Worm (Caenorhabditis elegans): ENCODE data around the gene R03E9.2.

Gene R03E9.2

DNA sequence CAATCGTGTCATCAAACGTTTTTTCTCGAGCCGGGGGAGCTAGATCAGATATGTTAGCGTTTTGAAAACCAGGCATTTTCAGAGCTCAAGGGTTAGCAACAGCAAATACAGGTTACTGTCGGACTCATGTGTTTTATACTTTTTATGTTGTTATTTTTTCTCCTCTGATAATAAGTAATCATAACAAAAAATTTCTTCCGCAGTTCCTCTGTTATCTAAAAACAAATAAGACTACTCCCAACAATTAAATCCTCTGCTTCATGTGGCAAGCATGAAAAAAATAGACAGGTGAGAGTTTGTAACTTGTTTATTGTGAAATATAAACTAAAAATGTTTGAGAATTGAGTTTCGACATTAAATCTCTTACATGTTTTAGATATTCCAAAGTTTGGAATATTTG is 14.5 kb downstream of the R03E9.2 start, which contains the start of gene smf-2:
smf-2 (minus strand) TSS at position 101 of the 400 bp plus-strand sequence.
- TF ChIP-seq T22C8.4 (GFP tag; IDR thresholded peaks at IDR 0.05) (no peak), ztf-29 (GFP tag; IDR thresholded peaks at IDR 0.05) (no peak), tab-1 (GFP tag; IDR thresholded peaks at IDR 0.05) (no peak), ztf-23 (GFP tag; IDR thresholded peaks at IDR 0.05) (no peak), med-1 (GFP tag; optimal IDR thresholded peaks at IDR 0.05; ENCODE audit: insufficient read depth) (no peak), ref-1 (GFP tag; conservative IDR thresholded peaks at IDR 0.05) (no peak), flt-1 (GFP tag; IDR thresholded peaks at IDR 0.05) (no peak), cog-1 (tag; optimal IDR thresholded peaks at IDR 0.05) (no peak)

DNA sequence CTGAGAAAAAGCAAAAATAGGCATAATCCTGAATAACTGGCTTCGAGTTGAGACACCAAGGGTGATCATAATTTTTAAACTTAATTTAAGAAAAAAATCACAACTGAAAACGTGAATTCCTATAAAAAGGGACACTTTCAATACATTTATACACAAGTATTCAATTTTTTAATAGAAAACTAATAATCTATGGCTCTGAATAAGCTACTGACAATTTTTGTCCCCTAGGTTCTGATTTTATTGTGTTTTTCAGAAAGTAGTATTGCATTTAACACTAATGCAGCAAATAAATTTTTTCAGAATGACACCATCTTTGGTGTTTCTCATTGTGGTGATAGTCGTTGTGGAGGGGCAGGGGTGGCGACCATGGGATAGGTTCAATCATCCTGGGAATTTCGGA is 19.8 kb downstream of the R03E9.2 start, which contains the start of gene nas-11:
nas-11 (plus strand) TSS at position 301 of the 400 bp plus-strand sequence.
- TF ChIP-seq cog-1 (tag; optimal IDR thresholded peaks at IDR 0.05) (no peak), med-1 (GFP tag; optimal IDR thresholded peaks at IDR 0.05; ENCODE audit: insufficient read depth) (no peak), ztf-29 (GFP tag; IDR thresholded peaks at IDR 0.05) (no peak)

DNA sequence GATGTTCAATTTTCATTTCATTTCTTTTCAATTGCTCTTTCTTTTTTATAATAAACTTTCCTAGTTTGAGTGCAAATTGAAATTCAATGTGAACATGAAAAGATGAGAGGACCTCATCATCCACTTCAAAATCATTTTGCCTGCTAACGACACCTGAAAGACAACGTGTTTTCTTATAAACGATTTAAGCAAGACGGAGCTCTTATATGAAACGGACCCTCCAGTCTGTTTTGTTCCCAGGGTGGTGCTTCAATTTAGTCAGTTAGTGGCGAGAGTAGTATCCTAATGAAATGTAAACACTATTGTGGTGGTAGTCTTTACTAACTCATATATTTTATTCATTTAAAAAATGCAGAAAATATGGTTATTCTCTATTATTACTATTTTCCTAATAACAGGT is 23.9 kb downstream of the R03E9.2 start, which contains the start of gene acr-3:
acr-3 (plus strand) TSS at position 301 of the 400 bp plus-strand sequence.
- no peak for TF ChIP-seq flt-1 (GFP tag; IDR thresholded peaks at IDR 0.05)
- no peak for TF ChIP-seq T22C8.4 (GFP tag; IDR thresholded peaks at IDR 0.05)
- no peak for TF ChIP-seq med-1 (GFP tag; optimal IDR thresholded peaks at IDR 0.05; ENCODE audit: insufficient read depth)
- TF ChIP-seq cog-1 (tag; optimal IDR thresholded peaks at IDR 0.05) = no peak
- no peak for TF ChIP-seq ztf-29 (GFP tag; IDR thresholded peaks at IDR 0.05)
- TF ChIP-seq ztf-23 (GFP tag; IDR thresholded peaks at IDR 0.05) = no peak
- no peak for TF ChIP-seq ref-1 (GFP tag; conservative IDR thresholded peaks at IDR 0.05)
- TF ChIP-seq klf-2 (GFP tag; conservative IDR thresholded peaks at IDR 0.05) = no peak
- TF ChIP-seq tab-1 (GFP tag; IDR thresholded peaks at IDR 0.05) = no peak

- TF ChIP-seq med-1 (GFP tag; optimal IDR thresholded peaks at IDR 0.05; ENCODE audit: insufficient read depth) (no peak), ztf-29 (GFP tag; IDR thresholded peaks at IDR 0.05) (no peak), tab-1 (GFP tag; IDR thresholded peaks at IDR 0.05) (no peak), flt-1 (GFP tag; IDR thresholded peaks at IDR 0.05) (no peak), ref-1 (GFP tag; conservative IDR thresholded peaks at IDR 0.05) (no peak), cog-1 (tag; optimal IDR thresholded peaks at IDR 0.05) (no peak), T22C8.4 (GFP tag; IDR thresholded peaks at IDR 0.05) (no peak), klf-2 (GFP tag; conservative IDR thresholded peaks at IDR 0.05) (no peak)
These were observed 27.9 kb downstream of the R03E9.2 start for ce11 chrX:6705156-6705555.

DNA sequence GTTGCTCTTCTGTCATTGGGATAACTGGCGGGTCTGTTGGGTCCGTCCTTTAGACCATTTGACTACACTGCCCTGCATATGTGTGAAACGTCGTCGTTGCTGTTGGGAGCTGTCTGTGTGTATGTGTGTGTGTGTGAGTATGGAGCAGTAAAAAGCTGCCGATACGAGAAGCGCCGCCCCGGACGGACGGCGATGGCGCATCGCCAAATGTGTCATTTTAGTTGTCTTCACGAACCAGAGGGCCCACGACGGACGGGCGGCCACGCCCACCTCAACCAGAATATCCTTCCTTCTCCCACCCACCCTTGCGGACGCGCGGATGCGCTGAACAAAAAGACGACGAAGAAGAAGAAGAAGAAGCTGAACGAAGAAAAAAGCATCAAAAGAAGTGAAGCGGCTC is 30.9 kb downstream of the R03E9.2 start, which contains the start of gene acr-2:
acr-2 (plus strand) TSS at position 301 of the 400 bp plus-strand sequence.
- TF ChIP-seq flt-1 (GFP tag; IDR thresholded peaks at IDR 0.05) = no peak
- no peak for TF ChIP-seq T22C8.4 (GFP tag; IDR thresholded peaks at IDR 0.05)
- no peak for TF ChIP-seq klf-2 (GFP tag; conservative IDR thresholded peaks at IDR 0.05)
- TF ChIP-seq ref-1 (GFP tag; conservative IDR thresholded peaks at IDR 0.05) = no peak

DNA sequence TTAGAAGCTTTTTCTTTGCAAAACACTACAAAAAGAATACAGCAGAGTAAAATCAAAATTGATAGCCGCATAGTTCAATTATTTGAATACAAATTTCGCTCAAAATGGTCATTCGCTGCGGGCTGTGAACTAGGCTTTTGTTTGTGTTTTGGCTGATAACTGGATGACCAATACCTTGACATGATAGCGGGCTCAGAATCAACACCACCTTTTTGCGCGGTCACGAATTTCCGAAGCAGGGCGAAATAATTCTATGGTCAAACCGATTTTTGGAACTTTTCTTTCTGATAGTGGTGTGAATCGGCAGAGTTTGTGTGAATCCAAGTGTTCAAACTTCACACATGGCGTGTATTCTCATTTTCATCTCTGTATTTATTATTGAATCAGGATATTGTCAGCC is 34.8 kb downstream of the R03E9.2 start, which contains the start of the genes F38B6.7 and F38B6.2:
F38B6.7 (minus strand) TSS at position 101 of the 400 bp plus-strand sequence.
F38B6.2 (plus strand) TSS at position 267 of the 400 bp plus-strand sequence.
- TF ChIP-seq med-1 (GFP tag; optimal IDR thresholded peaks at IDR 0.05; ENCODE audit: insufficient read depth) (no peak), klf-2 (GFP tag; conservative IDR thresholded peaks at IDR 0.05) (no peak), flt-1 (GFP tag; IDR thresholded peaks at IDR 0.05) (no peak), ztf-23 (GFP tag; IDR thresholded peaks at IDR 0.05) (no peak), T22C8.4 (GFP tag; IDR thresholded peaks at IDR 0.05) (no peak), cog-1 (tag; optimal IDR thresholded peaks at IDR 0.05) (no peak), tab-1 (GFP tag; IDR thresholded peaks at IDR 0.05) (no peak), ztf-29 (GFP tag; IDR thresholded peaks at IDR 0.05) (no peak), ref-1 (GFP tag; conservative IDR thresholded peaks at IDR 0.05) (no peak)

DNA sequence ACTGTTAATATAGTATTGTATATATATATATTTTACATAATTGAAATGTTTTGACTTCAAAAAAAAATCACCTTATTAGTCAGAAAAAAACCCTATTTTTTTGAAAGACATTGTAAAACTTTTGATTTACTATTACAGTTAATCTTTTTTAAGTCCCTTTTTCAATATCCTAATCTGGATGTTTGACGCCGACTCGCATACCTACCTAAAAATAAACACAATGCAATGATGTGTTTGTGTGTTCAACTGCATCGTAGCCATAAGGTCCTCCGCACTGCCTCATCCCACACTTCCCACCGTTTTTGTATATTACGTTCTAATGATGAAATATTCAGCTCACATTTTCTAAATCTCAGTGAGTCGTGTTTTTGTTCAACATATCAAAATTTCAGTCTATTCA is 39.8 kb downstream of the R03E9.2 start, which contains the start of gene F38B6.3:
F38B6.3 (plus strand) TSS at position 301 of the 400 bp plus-strand sequence.
- no peak for TF ChIP-seq med-1 (GFP tag; optimal IDR thresholded peaks at IDR 0.05; ENCODE audit: insufficient read depth)
- no peak for TF ChIP-seq klf-2 (GFP tag; conservative IDR thresholded peaks at IDR 0.05)
- TF ChIP-seq cog-1 (tag; optimal IDR thresholded peaks at IDR 0.05) = no peak
- TF ChIP-seq ref-1 (GFP tag; conservative IDR thresholded peaks at IDR 0.05) = no peak
- TF ChIP-seq ztf-23 (GFP tag; IDR thresholded peaks at IDR 0.05) = no peak
- TF ChIP-seq T22C8.4 (GFP tag; IDR thresholded peaks at IDR 0.05) = no peak
- TF ChIP-seq ztf-29 (GFP tag; IDR thresholded peaks at IDR 0.05) = no peak
- no peak for TF ChIP-seq flt-1 (GFP tag; IDR thresholded peaks at IDR 0.05)
- TF ChIP-seq tab-1 (GFP tag; IDR thresholded peaks at IDR 0.05) = no peak

DNA sequence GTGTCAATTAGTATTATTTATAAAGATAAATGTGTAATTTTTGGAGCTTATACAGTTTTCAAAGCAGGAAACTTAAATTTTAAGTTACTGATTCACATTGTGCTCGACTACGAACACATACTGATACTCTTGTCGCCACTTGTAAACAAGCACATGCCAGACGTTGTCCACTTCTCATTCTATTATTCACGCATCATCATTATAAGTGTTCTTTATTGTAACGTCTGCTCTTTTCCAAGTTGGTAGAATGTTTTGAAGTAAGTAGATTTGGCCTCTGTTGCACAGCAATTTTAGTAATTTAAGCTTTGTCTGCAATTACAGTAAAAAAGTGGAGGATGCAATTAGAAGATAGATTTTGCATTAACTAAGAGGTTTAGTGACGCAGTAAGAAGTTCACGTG is 40.2 kb downstream of the R03E9.2 start:
- TF ChIP-seq flt-1 (GFP tag; IDR thresholded peaks at IDR 0.05) (no peak), klf-2 (GFP tag; conservative IDR thresholded peaks at IDR 0.05) (no peak)

DNA sequence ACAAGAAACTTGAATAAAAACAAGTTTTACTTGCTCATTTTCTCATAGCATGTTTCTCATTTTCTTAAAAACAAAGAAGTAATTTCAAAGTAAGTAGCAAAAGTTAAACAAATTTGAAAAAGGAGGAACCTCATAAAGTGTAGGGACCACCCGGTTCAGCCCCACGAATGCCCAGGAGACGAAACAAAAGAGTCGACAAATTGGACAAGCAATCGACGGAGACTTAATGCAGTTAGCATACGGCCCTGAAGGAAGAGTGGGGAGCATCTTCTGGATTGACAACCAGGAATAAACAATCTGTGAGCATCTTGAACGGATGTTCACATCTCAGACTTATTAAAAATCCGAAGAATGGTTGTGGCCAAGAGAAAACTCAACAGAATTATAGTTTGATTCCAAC is 41.4 kb downstream of the R03E9.2 start:
- TF ChIP-seq cog-1 (tag; optimal IDR thresholded peaks at IDR 0.05) (no peak), tab-1 (GFP tag; IDR thresholded peaks at IDR 0.05) (no peak), flt-1 (GFP tag; IDR thresholded peaks at IDR 0.05) (no peak), ztf-23 (GFP tag; IDR thresholded peaks at IDR 0.05) (no peak), med-1 (GFP tag; optimal IDR thresholded peaks at IDR 0.05; ENCODE audit: insufficient read depth) (no peak), klf-2 (GFP tag; conservative IDR thresholded peaks at IDR 0.05) (no peak), T22C8.4 (GFP tag; IDR thresholded peaks at IDR 0.05) (no peak)

DNA sequence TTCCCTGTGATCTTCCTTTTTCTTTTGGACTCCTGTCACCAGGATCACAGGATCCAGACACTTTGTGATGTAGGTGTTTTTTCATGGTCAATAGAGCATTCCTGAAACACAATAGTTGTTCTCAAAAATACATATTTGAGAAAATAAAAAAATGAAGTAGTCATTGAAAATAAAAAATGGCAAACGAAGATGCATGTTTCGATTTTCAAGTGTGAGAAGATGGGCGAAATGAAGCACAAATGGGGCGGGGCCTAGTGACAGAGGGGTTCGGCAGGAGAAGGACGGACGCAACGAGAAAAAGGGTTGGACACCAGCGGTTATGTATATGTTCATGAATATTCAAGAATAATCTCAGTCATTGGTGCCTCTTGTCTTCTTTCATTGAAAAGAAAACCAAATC is 43.1 kb downstream of the R03E9.2 start, which contains the start of gene F38B6.6:
F38B6.6 (minus strand) TSS at position 101 of the 400 bp plus-strand sequence.
- no peak for TF ChIP-seq cog-1 (tag; optimal IDR thresholded peaks at IDR 0.05)
- TF ChIP-seq ztf-29 (GFP tag; IDR thresholded peaks at IDR 0.05) = no peak
- no peak for TF ChIP-seq ztf-23 (GFP tag; IDR thresholded peaks at IDR 0.05)
